Worm (Caenorhabditis elegans) whole organism, late embryonic: ENCODE measurements around the gene mab-23.

Experiments used
- ama-1 ChIP-seq: fragments of 150-350 bp; optimal IDR thresholded peaks from 2 replicates; lab custom pipeline; 2014
- fkh-10 ChIP-seq: fragments of 150-350 bp; optimal IDR thresholded peaks from 2 replicates; lab custom pipeline; 2014; ENCODE audit warnings: missing biosample characterization, missing genetic modification reagents, missing genetic modification characterization
- hlh-8 ChIP-seq: sonication (generic microtip); optimal IDR thresholded peaks from 2 replicates; lab custom pipeline; 2016; ENCODE audit warnings: missing genotype, missing genetic modification characterization, missing compliant biosample characterization
- pqm-1 ChIP-seq: sonication (generic microtip); optimal IDR thresholded peaks from 2 replicates; lab custom pipeline; 2016; ENCODE audit warnings: missing genetic modification characterization, missing compliant biosample characterization
- sox-4 ChIP-seq: sonication (generic microtip); optimal IDR thresholded peaks from 2 replicates; lab custom pipeline; 2017; ENCODE audit warnings: mild to moderate bottlenecking, missing genetic modification characterization, inconsistent platforms, missing compliant biosample characterization
- unc-3 ChIP-seq, 2 experiments: fragments of 200-800 bp in 1 of 2; sonication (Bioruptor generic) in 1 of 2; sonication (generic microtip) in 1 of 2; conservative IDR thresholded peaks in 1 of 2; optimal IDR thresholded peaks in 1 of 2; 2 replicates each; pipeline versions ENCODE4 v1.3.6 to Lab custom; 2016 to 2022; ENCODE audit warnings: missing compliant biosample characterization in 2 of 2, missing genetic modification characterization in 2 of 2, missing genetic modification reagents in 1 of 2
- unc-42 ChIP-seq: sonication (generic microtip); optimal IDR thresholded peaks from 2 replicates; lab custom pipeline; 2016; ENCODE audit warnings: missing genotype, missing genetic modification characterization, missing compliant biosample characterization
- unc-86 ChIP-seq: sonication (generic microtip); optimal IDR thresholded peaks from 2 replicates; lab custom pipeline; 2016; ENCODE audit warnings: missing genetic modification characterization, missing compliant biosample characterization

- TF ChIP-seq unc-86: no peak
- TF ChIP-seq hlh-8 (tag; lab: Kevin White, UChicago): no peak
- TF ChIP-seq ama-1 (lab: Kevin White, UChicago): no peak
- TF ChIP-seq fkh-10: no peak
- no peak for TF ChIP-seq unc-42 (tag; lab: Kevin White, UChicago)
- TF ChIP-seq pqm-1: no peak
- no peak for TF ChIP-seq unc-3 (GFP tag; conservative IDR thresholded peaks at IDR 0.05; lab: Robert Waterston, UW)
- TF ChIP-seq unc-3 (tag; optimal IDR thresholded peaks at IDR 0.05; lab: Kevin White, UChicago): no peak
- TF ChIP-seq sox-4: no peak
These were observed 14.3 kb downstream of the mab-23 start, which contains the start of the genes C32C4.3 and C32C4.16 for ce11 chrV:10647043-10647611.
